2 fruit fly cellular contexts compared by ENCODE assay signal in genomic region chr2L:3228694-3229093, dm6.
TF ChIP-seq lines count a peak whose summit lies in the region.

No protein-coding gene starts in this region.

- no peak for TF ChIP-seq CTCF in whole organism, embryonic (GFP tag; optimal IDR thresholded peaks at IDR 0.05; lab: Kevin White, UChicago)

TF ChIP-seq in whole organism, embryonic, 481 proteins besides CTCF, POLR2A, EP300 and RAD21 (continues in another document):
- TF ChIP-seq BtbVII (GFP tag; optimal IDR thresholded peaks at IDR 0.05; lab: Kevin White, UChicago) (peak; percentile 53), da (GFP tag; optimal IDR thresholded peaks at IDR 0.05; lab: Kevin White, UChicago) (no peak), Hand (GFP tag; optimal IDR thresholded peaks at IDR 0.05; lab: Kevin White, UChicago) (no peak), Fer2 (tag; optimal IDR thresholded peaks at IDR 0.05; lab: Kevin White, UChicago) (peak; percentile 13), CG15269 (tag; optimal IDR thresholded peaks at IDR 0.05; lab: Kevin White, UChicago) (peak; percentile 11), grau (tag; optimal IDR thresholded peaks at IDR 0.05; lab: Kevin White, UChicago) (no peak), CG8478 (optimal IDR thresholded peaks at IDR 0.05; lab: Kevin White, UChicago) (no peak), CG13424 (tag; optimal IDR thresholded peaks at IDR 0.05; lab: Kevin White, UChicago) (no peak), z (GFP tag; IDR thresholded peaks at IDR 0.05; lab: Robert Waterston, UW) (no peak), trh (GFP tag; optimal IDR thresholded peaks at IDR 0.05; lab: Kevin White, UChicago) (no peak), CoRest (tag; optimal IDR thresholded peaks at IDR 0.05; lab: Kevin White, UChicago) (no peak), CG17186 (GFP tag; optimal IDR thresholded peaks at IDR 0.05; lab: Kevin White, UChicago) (no peak), Poxn (GFP tag; IDR thresholded peaks at IDR 0.05; lab: Robert Waterston, UW) (no peak), pum (GFP tag; optimal IDR thresholded peaks at IDR 0.05; lab: Kevin White, UChicago) (no peak), tll (GFP tag; optimal IDR thresholded peaks at IDR 0.05; lab: Kevin White, UChicago) (no peak), CG11093 (GFP tag; IDR thresholded peaks at IDR 0.05; lab: Robert Waterston, UW) (no peak), CG14014 (GFP tag; IDR thresholded peaks at IDR 0.05; lab: Robert Waterston, UW) (0 out of 2 replicates have a peak, but pooled peaks have one; percentile 68), CG2199 (GFP tag; IDR thresholded peaks at IDR 0.05; lab: Robert Waterston, UW) (no peak), pros (GFP tag; optimal IDR thresholded peaks at IDR 0.05; lab: Kevin White, UChicago) (no peak), tx (GFP tag; optimal IDR thresholded peaks at IDR 0.05; lab: Kevin White, UChicago) (no peak), Awh (GFP tag; IDR thresholded peaks at IDR 0.05; lab: Robert Waterston, UW) (peak; percentile 70; the same call in 1 of the 2 replicates), CG6175 (GFP tag; IDR thresholded peaks at IDR 0.05; lab: Robert Waterston, UW) (no peak), lov (optimal IDR thresholded peaks at IDR 0.05; lab: Kevin White, UChicago) (no peak), lov (GFP tag; IDR thresholded peaks at IDR 0.05; lab: Robert Waterston, UW) (no peak), Hmr (GFP tag; optimal IDR thresholded peaks at IDR 0.05; lab: Kevin White, UChicago) (peak; percentile 20), CG11456 (GFP tag; IDR thresholded peaks at IDR 0.05; lab: Robert Waterston, UW) (no peak), Bdp1 (GFP tag; optimal IDR thresholded peaks at IDR 0.05; lab: Kevin White, UChicago) (no peak), gfzf (GFP tag; optimal IDR thresholded peaks at IDR 0.05; lab: Kevin White, UChicago) (no peak), Nf-YB (GFP tag; optimal IDR thresholded peaks at IDR 0.05; lab: Kevin White, UChicago) (no peak), nerfin-2 (GFP tag; IDR thresholded peaks at IDR 0.05; lab: Robert Waterston, UW; ENCODE audit: partially characterized antibody) (no peak), CG13894 (tag; optimal IDR thresholded peaks at IDR 0.05; lab: Kevin White, UChicago) (peak; percentile 10), CG18619 (GFP tag; optimal IDR thresholded peaks at IDR 0.05; lab: Kevin White, UChicago) (no peak), Gsc (GFP tag; IDR thresholded peaks at IDR 0.05; lab: Robert Waterston, UW) (no peak), jumu (GFP tag; optimal IDR thresholded peaks at IDR 0.05; lab: Kevin White, UChicago) (no peak), CG7372 (GFP tag; IDR thresholded peaks at IDR 0.05; lab: Robert Waterston, UW) (no peak), CG9932 (GFP tag; IDR thresholded peaks at IDR 0.05; lab: Robert Waterston, UW) (no peak), cas (GFP tag; IDR thresholded peaks at IDR 0.05; lab: Robert Waterston, UW) (no peak), CG5180 (GFP tag; optimal IDR thresholded peaks at IDR 0.05; lab: Kevin White, UChicago) (peak; percentile 40), Sry-δ (GFP tag; optimal IDR thresholded peaks at IDR 0.05; lab: Kevin White, UChicago) (no peak), Dref (GFP tag; IDR thresholded peaks at IDR 0.05; lab: Robert Waterston, UW) (no peak), bab2 (GFP tag; optimal IDR thresholded peaks at IDR 0.05; lab: Kevin White, UChicago) (no peak), CG18599 (GFP tag; optimal IDR thresholded peaks at IDR 0.05; lab: Kevin White, UChicago) (peak; percentile 74), dpn (GFP tag; optimal IDR thresholded peaks at IDR 0.05; lab: Kevin White, UChicago) (no peak), p53 (GFP tag; optimal IDR thresholded peaks at IDR 0.05; lab: Kevin White, UChicago) (no peak), mirr (GFP tag; optimal IDR thresholded peaks at IDR 0.05; lab: Kevin White, UChicago) (peak; percentile 79), CG12219 (GFP tag; optimal IDR thresholded peaks at IDR 0.05; lab: Kevin White, UChicago) (no peak), sd (tag; optimal IDR thresholded peaks at IDR 0.05; lab: Kevin White, UChicago) (no peak), Hr39 (optimal IDR thresholded peaks at IDR 0.05; lab: Kevin White, UChicago) (no peak), CG1792 (GFP tag; optimal IDR thresholded peaks at IDR 0.05; lab: Kevin White, UChicago) (no peak)

TF ChIP-seq in whole organism, prepupa, 60 proteins besides CTCF, POLR2A, EP300 and RAD21:
- TF ChIP-seq Sox102F (GFP tag; optimal IDR thresholded peaks at IDR 0.05; lab: Kevin White, UChicago) (no peak), fkh (GFP tag; optimal IDR thresholded peaks at IDR 0.05; lab: Kevin White, UChicago) (peak; percentile 37)

Comparison
In these comparisons a context has a peak if more than half of its experiments do, and no peak if none do; other contexts are left out.
1. Of the 7 proteins assayed by ChIP-seq in both whole organism, embryonic and whole organism, prepupa: peak only in whole organism, embryonic: CG6854; only in whole organism, prepupa: none; in both: none; in neither: 6.